Fruit fly (Drosophila melanogaster) whole organism: Measurements from ENCODE around the gene rg.

ENCODE experiments used
- pan ChIP-seq: fragments of >200 bp; optimal IDR thresholded peaks from 2 replicates; lab custom pipeline; 2017
- usp ChIP-seq: fragments of >200 bp; optimal IDR thresholded peaks from 2 replicates; lab custom pipeline; 2017; ENCODE audit warnings: missing biosample characterization, missing genetic modification characterization, mixed read lengths

dm6 chrX:5113091-5113490, 27.5 kb downstream of the rg start:
- TF ChIP-seq usp (GFP tag; lab: Kevin White, UChicago) (no peak), pan (no peak)
